Fruit fly (Drosophila melanogaster) whole organism, wandering third instar larva: ENCODE results near the gene CG8578.

ENCODE experiments used
- Abd-B ChIP-seq: fragments of >200 bp; optimal IDR thresholded peaks from 2 replicates; lab custom pipeline; 2017; ENCODE audit warnings: missing biosample characterization, missing genetic modification characterization
- CG32264 ChIP-seq: fragments of 200-800 bp; sonication (Bioruptor generic); optimal IDR thresholded peaks from 2 replicates; lab custom pipeline; 2016; ENCODE audit warnings: missing biosample characterization, missing genetic modification characterization
- CG9705 ChIP-seq: fragments of 200-800 bp; sonication (Bioruptor generic); optimal IDR thresholded peaks from 2 replicates; lab custom pipeline; 2018; ENCODE audit warnings: missing biosample characterization, mild to moderate bottlenecking, missing genetic modification characterization
- CrebA ChIP-seq: fragments of 200-800 bp; sonication (Bioruptor generic); optimal IDR thresholded peaks from 2 replicates; lab custom pipeline; 2016; ENCODE audit warnings: missing biosample characterization, mild to moderate bottlenecking, missing genetic modification characterization, borderline replicate concordance
- Dfd ChIP-seq: fragments of >200 bp; optimal IDR thresholded peaks from 2 replicates; lab custom pipeline; 2017; ENCODE audit warnings: missing biosample characterization, missing genetic modification characterization
- Dif ChIP-seq: fragments of 200-275, 200-300 bp; sonication (Bioruptor generic); optimal IDR thresholded peaks from 2 replicates; lab custom pipeline; 2018; ENCODE audit warnings: missing biosample characterization, missing genetic modification characterization; ENCODE audit not compliant: partially characterized antibody
- GATAd ChIP-seq: sonication (Bioruptor generic); optimal IDR thresholded peaks from 2 replicates; lab custom pipeline; 2016; ENCODE audit warnings: missing biosample characterization, missing genetic modification characterization
- HLH106 ChIP-seq: fragments of 200-800 bp; optimal IDR thresholded peaks from 3 replicates; lab custom pipeline; 2019; ENCODE audit warnings: missing biosample characterization, mild to moderate bottlenecking, missing genetic modification characterization, moderate library complexity
- Hr78 ChIP-seq: fragments of >200 bp; optimal IDR thresholded peaks from 2 replicates; lab custom pipeline; 2017; ENCODE audit warnings: missing biosample characterization, missing genetic modification characterization
- Jra ChIP-seq: sonication (Bioruptor generic); optimal IDR thresholded peaks from 2 replicates; lab custom pipeline; 2016; ENCODE audit warnings: missing biosample characterization, missing genetic modification characterization
- Mio ChIP-seq: sonication (Bioruptor generic); optimal IDR thresholded peaks from 2 replicates; lab custom pipeline; 2016; ENCODE audit warnings: missing biosample characterization, missing genetic modification characterization
- Myc ChIP-seq: fragments of >200 bp; optimal IDR thresholded peaks from 2 replicates; lab custom pipeline; 2017
- N ChIP-seq: fragments of >200 bp; optimal IDR thresholded peaks from 2 replicates; lab custom pipeline; 2018; ENCODE audit warnings: missing biosample characterization, missing external identifiers, missing genetic modification characterization
- OdsH ChIP-seq: fragments of 200-800 bp; sonication (Bioruptor generic); optimal IDR thresholded peaks from 2 replicates; lab custom pipeline; 2016; ENCODE audit warnings: missing biosample characterization, mild to moderate bottlenecking, missing genetic modification characterization
- Rel ChIP-seq, 2 experiments: fragments of 200-800 bp; sonication (Bioruptor generic) in 1 of 2; optimal IDR thresholded peaks; 2 replicates in 1 of 2; 3 replicates in 1 of 2; lab custom pipeline; 2016 to 2019; ENCODE audit warnings: mild to moderate bottlenecking in 2 of 2, missing biosample characterization in 2 of 2, missing genetic modification characterization in 2 of 2, moderate library complexity in 1 of 2
- Sp1 ChIP-seq: fragments of 200-800 bp; sonication (Bioruptor generic); optimal IDR thresholded peaks from 3 replicates; lab custom pipeline; 2019; ENCODE audit warnings: missing biosample characterization, mild to moderate bottlenecking, missing genetic modification characterization, moderate library complexity
- Vsx2 ChIP-seq: fragments of 200-300, 225-300 bp; sonication (Bioruptor generic); optimal IDR thresholded peaks from 2 replicates; lab custom pipeline; 2018; ENCODE audit warnings: missing biosample characterization, missing genetic modification characterization; ENCODE audit not compliant: partially characterized antibody
- br ChIP-seq: fragments of 200-800 bp; sonication (Bioruptor generic); optimal IDR thresholded peaks from 2 replicates; lab custom pipeline; 2016; ENCODE audit warnings: missing biosample characterization, missing genetic modification characterization
- brk ChIP-seq: fragments of 200-800 bp; sonication (Bioruptor generic); optimal IDR thresholded peaks from 2 replicates; lab custom pipeline; 2016; ENCODE audit warnings: missing biosample characterization, mild to moderate bottlenecking, missing genetic modification characterization
- dl ChIP-seq, 2 experiments: fragments of 175-275, 200-275 bp in 1 of 2; fragments of 200-275 bp in 1 of 2; sonication (Bioruptor generic); optimal IDR thresholded peaks; lab custom pipeline; 2018; ENCODE audit warnings: mild to moderate bottlenecking in 2 of 2, missing biosample characterization in 2 of 2, missing genetic modification characterization in 2 of 2, moderate library complexity in 2 of 2; ENCODE audit not compliant: partially characterized antibody in 2 of 2, insufficient read depth in 1 of 2
- dmrt93B ChIP-seq: fragments of 200-800 bp; sonication (Bioruptor generic); optimal IDR thresholded peaks from 2 replicates; lab custom pipeline; 2018; ENCODE audit warnings: missing biosample characterization, mild to moderate bottlenecking, missing genetic modification characterization
- dsf ChIP-seq: sonication (Bioruptor generic); optimal IDR thresholded peaks from 2 replicates; lab custom pipeline; 2016; ENCODE audit warnings: missing biosample characterization, missing genetic modification characterization, borderline replicate concordance
- ey ChIP-seq: fragments of 200-800 bp; sonication (Bioruptor generic); optimal IDR thresholded peaks from 2 replicates; lab custom pipeline; 2016; ENCODE audit warnings: missing biosample characterization, missing genetic modification characterization
- foxo ChIP-seq, 2 experiments: fragments of 200-800 bp; sonication (Bioruptor generic); optimal IDR thresholded peaks; 2 replicates in 1 of 2; 3 replicates in 1 of 2; lab custom pipeline; 2016 to 2017; ENCODE audit warnings: missing biosample characterization in 2 of 2, missing genetic modification characterization in 2 of 2
- fru ChIP-seq: fragments of 200-800 bp; sonication (Bioruptor generic); optimal IDR thresholded peaks from 3 replicates; lab custom pipeline; 2016; ENCODE audit warnings: missing biosample characterization, mild to moderate bottlenecking, missing genetic modification characterization
- h ChIP-seq: fragments of 200-800 bp; sonication (Bioruptor generic); optimal IDR thresholded peaks from 3 replicates; lab custom pipeline; 2016; ENCODE audit warnings: missing biosample characterization, mild to moderate bottlenecking, missing genetic modification characterization
- jim ChIP-seq: fragments of 175-275, 200-325 bp; sonication (Bioruptor generic); optimal IDR thresholded peaks from 2 replicates; lab custom pipeline; 2016; ENCODE audit warnings: missing biosample characterization, mild to moderate bottlenecking, missing genetic modification characterization
- lola ChIP-seq: fragments of >200 bp; optimal IDR thresholded peaks from 2 replicates; lab custom pipeline; 2017; ENCODE audit warnings: missing biosample characterization, missing genetic modification characterization
- pan ChIP-seq: fragments of >200 bp; optimal IDR thresholded peaks from 2 replicates; lab custom pipeline; 2017
- psq ChIP-seq: fragments of 200-800 bp; sonication (Bioruptor generic); optimal IDR thresholded peaks from 3 replicates; lab custom pipeline; 2017; ENCODE audit warnings: missing biosample characterization, mild to moderate bottlenecking, missing genetic modification characterization, moderate library complexity
- rgr ChIP-seq: fragments of 200-800 bp; sonication (Bioruptor generic); optimal IDR thresholded peaks from 3 replicates; lab custom pipeline; 2016; ENCODE audit warnings: missing biosample characterization, mild to moderate bottlenecking, missing genetic modification characterization
- sage ChIP-seq: fragments of 200-800 bp; sonication (Bioruptor generic); optimal IDR thresholded peaks from 2 replicates; lab custom pipeline; 2016; ENCODE audit warnings: missing biosample characterization, mild to moderate bottlenecking, missing genetic modification characterization
- sv ChIP-seq: fragments of 200-800 bp; sonication (Bioruptor generic); optimal IDR thresholded peaks from 3 replicates; lab custom pipeline; 2016; ENCODE audit warnings: missing biosample characterization, missing genetic modification characterization
- tai ChIP-seq: sonication (Bioruptor generic); optimal IDR thresholded peaks from 2 replicates; lab custom pipeline; 2016; ENCODE audit warnings: missing biosample characterization, missing genetic modification characterization
- usp ChIP-seq: fragments of >200 bp; optimal IDR thresholded peaks from 2 replicates; lab custom pipeline; 2017; ENCODE audit warnings: missing biosample characterization, missing genetic modification characterization
- woc ChIP-seq: sonication (Bioruptor generic); optimal IDR thresholded peaks from 2 replicates; lab custom pipeline; 2016; ENCODE audit warnings: missing biosample characterization, mild to moderate bottlenecking, missing genetic modification characterization

CG8578 gene

DNA sequence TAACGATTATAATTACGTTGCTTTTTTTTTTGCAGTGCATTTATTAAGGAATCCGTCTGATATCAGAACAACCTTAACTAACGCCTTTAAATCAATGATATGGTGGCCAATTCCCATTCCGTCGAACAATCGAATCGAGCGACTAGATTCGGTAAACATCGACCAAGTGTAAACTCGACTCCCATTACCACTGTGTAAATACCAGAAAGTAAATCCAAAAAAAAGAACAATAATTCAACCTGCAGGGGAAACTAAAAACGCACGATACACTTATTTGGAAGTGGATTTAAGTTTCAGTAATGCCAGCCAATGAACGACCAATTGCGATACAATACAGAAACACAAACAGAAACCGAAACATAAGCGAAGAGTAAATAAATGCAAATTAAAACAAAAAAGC is 38.8 kb upstream of the CG8578 start:
- TF ChIP-seq lola (GFP tag; lab: Kevin White, UChicago) (no peak), psq (GFP tag; lab: Kevin White, UChicago) (no peak), fru (no peak), Mio (GFP tag; lab: Kevin White, UChicago) (no peak), dl (GFP tag; optimal IDR thresholded peaks at IDR 0.05; lab: Kevin White, UChicago; ENCODE audit: insufficient read depth in 1 of 2, partially characterized antibody in 2 of 2) (no peak), HLH106 (no peak)

DNA sequence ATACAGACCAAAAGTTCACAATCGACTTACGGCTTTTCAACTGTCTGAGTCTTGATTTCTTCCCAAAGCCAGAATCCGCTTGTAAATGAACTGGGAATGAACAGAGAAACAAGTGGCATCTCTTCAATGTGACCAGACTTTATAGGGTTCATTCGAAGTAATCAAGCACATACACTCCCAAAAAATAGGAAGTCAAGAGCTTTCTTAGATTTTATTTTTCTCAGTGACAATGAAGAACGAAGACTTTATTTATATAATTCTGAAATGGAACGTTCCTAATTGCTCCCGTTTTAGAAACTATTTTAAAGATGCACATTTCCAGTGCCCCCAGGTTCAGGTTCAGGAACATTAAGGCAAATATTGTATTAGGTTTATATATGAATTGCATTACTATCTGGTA is 36.4 kb upstream of the CG8578 start:
- no peak for TF ChIP-seq Sp1 (GFP tag; lab: Kevin White, UChicago)
- TF ChIP-seq dsf (GFP tag; lab: Kevin White, UChicago), result no peak
- no peak for TF ChIP-seq tai (GFP tag; lab: Kevin White, UChicago)
- no peak for TF ChIP-seq GATAd (GFP tag; lab: Kevin White, UChicago)
- TF ChIP-seq rgr, result no peak
- no peak for TF ChIP-seq Mio (GFP tag; lab: Kevin White, UChicago)
- no peak for TF ChIP-seq CrebA (GFP tag; lab: Kevin White, UChicago)
- no peak for TF ChIP-seq sage
- TF ChIP-seq psq (GFP tag; lab: Kevin White, UChicago), result no peak
- no peak for TF ChIP-seq Jra (GFP tag; lab: Kevin White, UChicago)
- no peak for TF ChIP-seq HLH106

DNA sequence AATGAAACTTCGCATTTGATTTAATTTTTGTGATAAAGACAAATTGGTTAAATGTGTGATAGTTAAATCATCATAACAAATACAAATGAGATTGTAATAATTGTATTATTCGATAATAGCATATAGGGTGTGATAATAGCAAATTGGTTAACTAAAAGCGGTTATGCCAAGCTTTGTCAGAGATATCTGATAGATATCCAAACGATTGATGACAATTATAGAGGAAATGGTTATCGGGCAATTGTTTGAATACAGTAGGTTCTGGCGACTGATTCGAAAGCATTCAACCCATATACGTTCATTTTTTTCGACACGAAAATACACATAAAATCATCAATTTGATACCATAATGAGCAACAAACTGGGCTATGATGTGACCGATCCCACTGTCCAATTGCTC is 35.0 kb upstream of the CG8578 start, which contains the start of gene CG8509:
Gene CG8509 (plus strand): TSS at position 301 of the 400 bp plus-strand sequence.
- no peak for TF ChIP-seq Rel (GFP tag; optimal IDR thresholded peaks at IDR 0.05; lab: Kevin White, UChicago)
- TF ChIP-seq Rel (tag; optimal IDR thresholded peaks at IDR 0.05; lab: Kevin White, UChicago), result no peak
- no peak for TF ChIP-seq Abd-B
- TF ChIP-seq CrebA (GFP tag; lab: Kevin White, UChicago), result no peak
- TF ChIP-seq pan, result no peak
- no peak for TF ChIP-seq woc (GFP tag; lab: Kevin White, UChicago)
- no peak for TF ChIP-seq ey (GFP tag; lab: Kevin White, UChicago)
- no peak for TF ChIP-seq rgr
- no peak for TF ChIP-seq usp (GFP tag; lab: Kevin White, UChicago)
- no peak for TF ChIP-seq br (GFP tag; lab: Kevin White, UChicago)
- no peak for TF ChIP-seq sv (GFP tag; lab: Kevin White, UChicago)
- no peak for TF ChIP-seq dsf (GFP tag; lab: Kevin White, UChicago)
- TF ChIP-seq CG9705, result no peak
- no peak for TF ChIP-seq dl (GFP tag; optimal IDR thresholded peaks at IDR 0.05; lab: Kevin White, UChicago; ENCODE audit: insufficient read depth in 1 of 2, partially characterized antibody in 2 of 2)
- no peak for TF ChIP-seq Mio (GFP tag; lab: Kevin White, UChicago)
- TF ChIP-seq Dfd (GFP tag; lab: Kevin White, UChicago), result no peak
- no peak for TF ChIP-seq sage
- no peak for TF ChIP-seq jim (GFP tag; lab: Kevin White, UChicago)
- TF ChIP-seq, all 38 proteins: peak for 0

DNA sequence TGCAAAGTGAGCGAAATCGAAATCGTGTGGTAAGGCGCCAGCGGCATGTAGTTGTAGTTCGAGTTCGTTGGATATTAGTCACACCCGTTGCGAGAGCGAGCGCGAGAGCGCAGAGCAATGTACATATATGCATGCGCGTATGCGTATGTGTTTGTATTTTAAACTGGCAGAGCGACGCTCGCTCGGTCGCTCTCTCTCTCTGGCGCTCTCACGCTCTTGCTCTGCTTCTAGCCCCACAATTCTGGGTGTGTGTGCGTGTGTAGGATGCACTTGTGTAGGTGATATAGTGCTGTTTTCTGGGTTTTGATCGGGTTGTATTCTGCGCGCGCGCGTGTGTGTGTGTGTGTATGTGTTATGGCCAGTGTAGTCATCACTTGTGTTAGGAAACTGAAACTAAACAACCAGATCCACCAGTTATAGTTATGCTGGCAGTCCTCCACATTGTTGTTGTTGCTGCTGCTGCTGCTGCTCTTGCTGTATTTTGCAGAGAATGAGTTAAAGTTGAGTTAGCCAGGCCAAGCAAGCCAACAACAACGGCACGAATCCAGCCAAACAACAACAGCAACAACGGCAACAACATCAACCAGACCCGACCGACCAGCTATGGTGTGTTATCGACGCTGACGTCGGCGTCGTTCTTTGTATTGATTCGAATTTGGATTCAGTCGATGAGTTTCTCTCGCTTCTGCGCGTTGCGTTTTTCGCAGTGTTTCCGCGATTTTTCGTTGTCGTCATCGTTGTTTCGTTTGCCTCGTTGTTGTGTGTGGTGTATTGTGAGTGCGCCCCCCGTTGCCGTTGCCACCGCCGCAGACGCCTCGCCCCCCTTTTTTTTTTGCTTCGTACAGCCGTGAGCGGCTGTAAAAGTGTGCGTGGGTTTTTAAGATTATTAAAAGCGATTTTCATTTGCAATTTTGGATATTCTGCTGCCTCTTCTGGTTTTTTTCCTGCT is 32.3 kb upstream of the CG8578 start:
- TF ChIP-seq Dfd (GFP tag; lab: Kevin White, UChicago) (no peak), Vsx2 (GFP tag; lab: Kevin White, UChicago) (peak; percentile 93), GATAd (GFP tag; lab: Kevin White, UChicago) (no peak), dl (GFP tag; optimal IDR thresholded peaks at IDR 0.05; lab: Kevin White, UChicago; ENCODE audit: insufficient read depth in 1 of 2, partially characterized antibody in 2 of 2) (peak; percentile 98 to 99), foxo (GFP tag; optimal IDR thresholded peaks at IDR 0.05; lab: Kevin White, UChicago) (peak; percentile 15 to 53), rgr (peak; percentile 23), sage (peak; percentile 44), usp (GFP tag; lab: Kevin White, UChicago) (no peak), CG9705 (no peak), h (GFP tag; lab: Kevin White, UChicago) (peak; percentile 46), brk (peak; percentile 66), psq (GFP tag; lab: Kevin White, UChicago) (peak; percentile 65), ey (GFP tag; lab: Kevin White, UChicago) (peak; percentile 16), CG32264 (peak; percentile 22), Myc (lab: Kevin White, UChicago) (no peak), lola (GFP tag; lab: Kevin White, UChicago) (no peak), dsf (GFP tag; lab: Kevin White, UChicago) (peak; percentile 40), Dif (GFP tag; lab: Kevin White, UChicago) (peak; percentile 99), br (GFP tag; lab: Kevin White, UChicago) (peak; percentile 47), pan (no peak), fru (peak; percentile 13), woc (GFP tag; lab: Kevin White, UChicago) (peak; percentile 40), Mio (GFP tag; lab: Kevin White, UChicago) (no peak), OdsH (peak; percentile 17), Abd-B (peak; percentile 41), Hr78 (peak; percentile 5), HLH106 (no peak), N (GFP tag; lab: Kevin White, UChicago) (peak; percentile 91), jim (GFP tag; lab: Kevin White, UChicago) (peak; percentile 26), dmrt93B (GFP tag; lab: Kevin White, UChicago) (no peak), Rel (GFP tag; optimal IDR thresholded peaks at IDR 0.05; lab: Kevin White, UChicago) (peak; percentile 17), Rel (tag; optimal IDR thresholded peaks at IDR 0.05; lab: Kevin White, UChicago) (peak; percentile 28), tai (GFP tag; lab: Kevin White, UChicago) (no peak), CrebA (GFP tag; lab: Kevin White, UChicago) (peak; percentile 70), sv (GFP tag; lab: Kevin White, UChicago) (no peak)
